Fruit fly (Drosophila melanogaster) whole organism, adult: ENCODE measurements around the gene CG6937.

ENCODE experiments used
- CG1620 ChIP-seq: fragments of 200-800 bp; sonication (Bioruptor generic); optimal IDR thresholded peaks from 2 replicates; lab custom pipeline; 2016; ENCODE audit warnings: missing biosample characterization, missing genetic modification characterization
- CG33017 ChIP-seq: fragments of 200-800 bp; sonication (Bioruptor generic); optimal IDR thresholded peaks from 2 replicates; lab custom pipeline; 2018; ENCODE audit warnings: missing biosample characterization, mild to moderate bottlenecking, missing genetic modification characterization, moderate library complexity
- CG5204 ChIP-seq: fragments of 200-800 bp; sonication (Bioruptor generic); optimal IDR thresholded peaks from 2 replicates; lab custom pipeline; 2016; ENCODE audit warnings: missing biosample characterization, missing genetic modification characterization
- CG7045 ChIP-seq: fragments of 200-800 bp; sonication (Bioruptor generic); optimal IDR thresholded peaks from 2 replicates; lab custom pipeline; 2017; ENCODE audit warnings: missing biosample characterization, mild to moderate bottlenecking, missing genetic modification characterization
- Crg-1 ChIP-seq: fragments of 200-800 bp; sonication (Bioruptor generic); optimal IDR thresholded peaks from 2 replicates; lab custom pipeline; 2016; ENCODE audit warnings: missing biosample characterization, missing genetic modification characterization
- bab1 ChIP-seq: fragments of 200-800 bp; sonication (Bioruptor generic); optimal IDR thresholded peaks from 3 replicates; lab custom pipeline; 2019; ENCODE audit warnings: missing biosample characterization, mild to moderate bottlenecking, missing genetic modification characterization, moderate library complexity
- cnc ChIP-seq, 2 experiments: fragments of >200 bp; optimal IDR thresholded peaks; 2 replicates each; lab custom pipeline; 2017
- kay ChIP-seq: fragments of 200-800 bp; sonication (Bioruptor generic); peaks from one replicate; lab custom pipeline; 2016; ENCODE audit warnings: missing biosample characterization, missing genetic modification characterization, borderline replicate concordance
- ovo ChIP-seq: fragments of 200-800 bp; sonication (Bioruptor generic); optimal IDR thresholded peaks from 2 replicates; lab custom pipeline; 2016; ENCODE audit warnings: missing biosample characterization, missing genetic modification characterization
- pad ChIP-seq: fragments of 200-800 bp; sonication (Bioruptor generic); optimal IDR thresholded peaks from 3 replicates; lab custom pipeline; 2017; ENCODE audit warnings: missing biosample characterization, missing genetic modification characterization, mild to moderate bottlenecking, moderate library complexity, missing genetic modification reagents

dm6 chr3R:22536504-22537423 lies 47.8 kb upstream of the CG6937 start:
- TF ChIP-seq kay (no peak), CG7045 (GFP tag; lab: Kevin White, UChicago) (no peak), CG1620 (GFP tag; lab: Kevin White, UChicago) (no peak), ovo (no peak), CG5204 (GFP tag; lab: Kevin White, UChicago) (no peak), CG33017 (no peak), pad (no peak), bab1 (no peak), Crg-1 (GFP tag; lab: Kevin White, UChicago) (no peak), cnc (optimal IDR thresholded peaks at IDR 0.05; lab: Kevin White, UChicago) (no peak)
